Fruit fly (Drosophila melanogaster) whole organism, embryonic: ENCODE results near the gene CG33124.

Experiments
- Antp ChIP-seq: fragments of 200-800 bp; sonication (Bioruptor generic); optimal IDR thresholded peaks from 3 replicates; lab custom pipeline; 2016; ENCODE audit warnings: missing biosample characterization, missing genetic modification characterization
- Atf-2 ChIP-seq: fragments of 200-800 bp; sonication (Bioruptor generic); optimal IDR thresholded peaks from 2 replicates; lab custom pipeline; 2016; ENCODE audit warnings: missing biosample characterization, missing genetic modification characterization
- BEAF-32 ChIP-seq: fragments of 200-800 bp; sonication (Bioruptor generic); optimal IDR thresholded peaks from 3 replicates; lab custom pipeline; 2017; ENCODE audit warnings: missing biosample characterization, missing genetic modification characterization, mild to moderate bottlenecking, moderate library complexity, missing genetic modification reagents
- CG10267 ChIP-seq: fragments of 200-800 bp; sonication (Bioruptor generic); optimal IDR thresholded peaks from 2 replicates; lab custom pipeline; 2018; ENCODE audit warnings: missing biosample characterization, mild to moderate bottlenecking, missing genetic modification characterization, moderate library complexity
- CG11398 ChIP-seq: fragments of 200-800 bp; sonication (Bioruptor generic); optimal IDR thresholded peaks from 2 replicates; lab custom pipeline; 2016; ENCODE audit warnings: missing biosample characterization, missing genetic modification characterization
- CG11504 ChIP-seq: fragments of 200-800 bp; sonication (Bioruptor generic); optimal IDR thresholded peaks from 3 replicates; lab custom pipeline; 2019; ENCODE audit warnings: missing biosample characterization, mild to moderate bottlenecking, missing genetic modification characterization, moderate library complexity
- CG16779 ChIP-seq: fragments of 200-800 bp; sonication (Bioruptor generic); IDR thresholded peaks from 2 replicates; pipeline ENCODE4 v1.3.6; 2022; ENCODE audit warnings: missing biosample characterization, missing genetic modification characterization
- CG1792 ChIP-seq: fragments of 200-800 bp; sonication (Bioruptor generic); optimal IDR thresholded peaks from 2 replicates; lab custom pipeline; 2016; ENCODE audit warnings: missing biosample characterization, missing genetic modification characterization
- CG30020 ChIP-seq: fragments of 200-800 bp; optimal IDR thresholded peaks from 2 replicates; lab custom pipeline; 2019; ENCODE audit warnings: missing biosample characterization, mild to moderate bottlenecking, missing genetic modification characterization, moderate library complexity
- CG31224 ChIP-seq: fragments of 200-800 bp; sonication (Bioruptor generic); IDR thresholded peaks from 2 replicates; pipeline ENCODE4 v1.3.6; 2022; ENCODE audit warnings: missing biosample characterization, missing genetic modification characterization
- CG31441 ChIP-seq: fragments of 200-800 bp; sonication (Bioruptor generic); IDR thresholded peaks from 2 replicates; pipeline ENCODE4 v1.3.6; 2022; ENCODE audit warnings: missing biosample characterization, missing genetic modification characterization
- CG4424 ChIP-seq: fragments of 200-800 bp; sonication (Bioruptor generic); optimal IDR thresholded peaks from 3 replicates; lab custom pipeline; 2016; ENCODE audit warnings: missing biosample characterization, missing genetic modification characterization
- CG4730 ChIP-seq: fragments of 200-800 bp; sonication (Bioruptor generic); IDR thresholded peaks from 2 replicates; pipeline ENCODE4 v1.3.6; 2022; ENCODE audit warnings: missing biosample characterization, missing genetic modification characterization
- CG6272 ChIP-seq: fragments of 200-800 bp; sonication (Bioruptor generic); IDR thresholded peaks from 2 replicates; pipeline ENCODE4 v1.3.6; 2022; ENCODE audit warnings: missing biosample characterization, missing genetic modification characterization
- CG9876 ChIP-seq: fragments of 200-800 bp; sonication (Bioruptor generic); optimal IDR thresholded peaks from 2 replicates; lab custom pipeline; 2016; ENCODE audit warnings: missing biosample characterization, missing genetic modification characterization
- CTCF ChIP-seq: fragments of 200-800 bp; sonication (Bioruptor generic); optimal IDR thresholded peaks from 2 replicates; lab custom pipeline; 2017; ENCODE audit warnings: missing biosample characterization, mild to moderate bottlenecking, missing genetic modification characterization, moderate library complexity
- CoRest ChIP-seq: fragments of 200-800 bp; sonication (Bioruptor generic); optimal IDR thresholded peaks from 3 replicates; lab custom pipeline; 2018; ENCODE audit warnings: missing biosample characterization, mild to moderate bottlenecking, missing genetic modification characterization, moderate library complexity
- Dfd ChIP-seq, 2 experiments: fragments of >200 bp; optimal IDR thresholded peaks; 2 replicates each; lab custom pipeline; 2017; ENCODE audit warnings: missing biosample characterization in 2 of 2, missing genetic modification characterization in 2 of 2
- Ets97D ChIP-seq: fragments of 200-800 bp; sonication (Bioruptor generic); optimal IDR thresholded peaks from 3 replicates; lab custom pipeline; 2016; ENCODE audit warnings: missing biosample characterization, missing genetic modification characterization
- Gsc ChIP-seq: fragments of 200-800 bp; sonication (Bioruptor generic); IDR thresholded peaks from 2 replicates; pipeline ENCODE4 v1.3.6; 2022; ENCODE audit warnings: missing biosample characterization, missing genetic modification characterization
- HLH3B ChIP-seq: fragments of 200-800 bp; sonication (Bioruptor generic); IDR thresholded peaks from 2 replicates; pipeline ENCODE4 v1.3.6; 2022; ENCODE audit warnings: missing biosample characterization, missing genetic modification characterization
- Hand ChIP-seq: fragments of 200-800 bp; sonication (Bioruptor generic); optimal IDR thresholded peaks from 2 replicates; lab custom pipeline; 2017; ENCODE audit warnings: mild to moderate bottlenecking, missing biosample characterization, missing genetic modification reagents, missing genetic modification characterization
- Hey ChIP-seq: fragments of 200-800 bp; sonication (Bioruptor generic); optimal IDR thresholded peaks from 3 replicates; lab custom pipeline; 2018; ENCODE audit warnings: missing biosample characterization, mild to moderate bottlenecking, missing genetic modification characterization
- Hr51 ChIP-seq, 2 experiments: fragments of 200-800 bp; sonication (Bioruptor generic); optimal IDR thresholded peaks; 2 replicates in 1 of 2; 3 replicates in 1 of 2; lab custom pipeline; 2016 to 2018; ENCODE audit warnings: missing biosample characterization in 2 of 2, missing genetic modification characterization in 2 of 2, mild to moderate bottlenecking in 1 of 2, moderate library complexity in 1 of 2
- Hr78 ChIP-seq, 2 experiments: fragments of 200-800 bp in 1 of 2; fragments of >200 bp in 1 of 2; sonication (Bioruptor generic) in 1 of 2; optimal IDR thresholded peaks; 2 replicates each; lab custom pipeline; 2017 to 2019; ENCODE audit warnings: missing biosample characterization in 2 of 2, missing genetic modification characterization in 2 of 2, mild to moderate bottlenecking in 1 of 2, moderate library complexity in 1 of 2
- NK7.1 ChIP-seq: fragments of 200-800 bp; sonication (Bioruptor generic); optimal IDR thresholded peaks from 3 replicates; lab custom pipeline; 2016; ENCODE audit warnings: missing biosample characterization, missing genetic modification characterization
- ab ChIP-seq: fragments of 200-800 bp; sonication (Bioruptor generic); optimal IDR thresholded peaks from 2 replicates; lab custom pipeline; 2016; ENCODE audit warnings: missing biosample characterization, missing genetic modification characterization
- bab2 ChIP-seq: fragments of 200-800 bp; sonication (Bioruptor generic); optimal IDR thresholded peaks from 2 replicates; lab custom pipeline; 2016; ENCODE audit warnings: missing biosample characterization, missing genetic modification characterization
- bigmax ChIP-seq: fragments of 200-800 bp; sonication (Bioruptor generic); optimal IDR thresholded peaks from 2 replicates; lab custom pipeline; 2018; ENCODE audit warnings: missing biosample characterization, mild to moderate bottlenecking, missing genetic modification characterization
- croc ChIP-seq: fragments of 200-800 bp; sonication (Bioruptor generic); conservative IDR thresholded peaks from 3 replicates; pipeline ENCODE4 v1.3.6; 2022; ENCODE audit warnings: missing biosample characterization, missing genetic modification characterization
- disco-r ChIP-seq: fragments of 200-800 bp; sonication (Bioruptor generic); optimal IDR thresholded peaks from 2 replicates; lab custom pipeline; 2016; ENCODE audit warnings: missing biosample characterization, missing genetic modification characterization
- dm ChIP-seq: fragments of 200-800 bp; sonication (Bioruptor generic); optimal IDR thresholded peaks from 3 replicates; lab custom pipeline; 2016; ENCODE audit warnings: missing biosample characterization, missing genetic modification characterization
- dpn ChIP-seq, 2 experiments: fragments of 200-800 bp; sonication (Bioruptor generic); optimal IDR thresholded peaks; 3 replicates each; lab custom pipeline; 2016; ENCODE audit warnings: missing biosample characterization in 2 of 2, missing genetic modification characterization in 2 of 2
- fd3F ChIP-seq: fragments of 200-800 bp; sonication (Bioruptor generic); optimal IDR thresholded peaks from 2 replicates; lab custom pipeline; 2018; ENCODE audit warnings: missing biosample characterization, mild to moderate bottlenecking, missing genetic modification characterization, moderate library complexity
- fd64A ChIP-seq: fragments of 200-800 bp; sonication (Bioruptor generic); optimal IDR thresholded peaks from 3 replicates; lab custom pipeline; 2018; ENCODE audit warnings: missing biosample characterization, mild to moderate bottlenecking, missing genetic modification characterization
- fd96Cb ChIP-seq: fragments of 200-800 bp; sonication (Bioruptor generic); optimal IDR thresholded peaks from 2 replicates; lab custom pipeline; 2018; ENCODE audit warnings: missing biosample characterization, mild to moderate bottlenecking, missing genetic modification characterization, moderate library complexity
- grau ChIP-seq: fragments of 200-800 bp; optimal IDR thresholded peaks from 3 replicates; lab custom pipeline; 2019; ENCODE audit warnings: missing biosample characterization, mild to moderate bottlenecking, missing genetic modification characterization, moderate library complexity
- h ChIP-seq: fragments of >200 bp; optimal IDR thresholded peaks from 2 replicates; lab custom pipeline; 2017
- jing ChIP-seq: fragments of 200-800 bp; sonication (Bioruptor generic); optimal IDR thresholded peaks from 2 replicates; lab custom pipeline; 2018; ENCODE audit warnings: missing biosample characterization, mild to moderate bottlenecking, missing genetic modification characterization
- jumu ChIP-seq: fragments of 200-800 bp; sonication (Bioruptor generic); optimal IDR thresholded peaks from 3 replicates; lab custom pipeline; 2016; ENCODE audit warnings: missing biosample characterization, missing genetic modification characterization
- klu ChIP-seq: fragments of 200-800 bp; sonication (Bioruptor generic); IDR thresholded peaks from 2 replicates; pipeline ENCODE4 v1.3.6; 2022; ENCODE audit warnings: missing biosample characterization, missing genetic modification characterization
- lab ChIP-seq: fragments of 200-800 bp; sonication (Bioruptor generic); optimal IDR thresholded peaks from 3 replicates; lab custom pipeline; 2017; ENCODE audit warnings: missing biosample characterization, missing genetic modification characterization, mild to moderate bottlenecking, moderate library complexity, missing genetic modification reagents
- pb ChIP-seq: fragments of 200-800 bp; sonication (Bioruptor generic); optimal IDR thresholded peaks from 3 replicates; lab custom pipeline; 2016; ENCODE audit warnings: missing biosample characterization, missing genetic modification characterization
- phol ChIP-seq: fragments of 200-800 bp; sonication (Bioruptor generic); optimal IDR thresholded peaks from 3 replicates; lab custom pipeline; 2018; ENCODE audit warnings: missing biosample characterization, mild to moderate bottlenecking, missing genetic modification characterization, moderate library complexity
- pros ChIP-seq: fragments of 200-800 bp; sonication (Bioruptor generic); optimal IDR thresholded peaks from 3 replicates; lab custom pipeline; 2019; ENCODE audit warnings: missing biosample characterization, mild to moderate bottlenecking, missing genetic modification characterization, moderate library complexity
- sc ChIP-seq, 3 experiments: fragments of >200 bp in 2 of 3; fragments of 200-800 bp in 1 of 3; sonication (Bioruptor generic) in 1 of 3; optimal IDR thresholded peaks; 2 replicates in 2 of 3; 3 replicates in 1 of 3; lab custom pipeline; 2017; ENCODE audit warnings: mild to moderate bottlenecking in 1 of 3, missing biosample characterization in 1 of 3, missing genetic modification characterization in 1 of 3, missing genetic modification reagents in 1 of 3
- shn ChIP-seq: fragments of 200-800 bp; sonication (Bioruptor generic); optimal IDR thresholded peaks from 3 replicates; lab custom pipeline; 2016; ENCODE audit warnings: missing biosample characterization, missing genetic modification characterization
- slou ChIP-seq: fragments of 200-800 bp; sonication (Bioruptor generic); optimal IDR thresholded peaks from 3 replicates; lab custom pipeline; 2016; ENCODE audit warnings: missing biosample characterization, missing genetic modification characterization
- twi ChIP-seq: fragments of 200-800 bp; optimal IDR thresholded peaks from 2 replicates; lab custom pipeline; 2019; ENCODE audit warnings: missing biosample characterization, mild to moderate bottlenecking, missing genetic modification characterization, moderate library complexity
- unc-4 ChIP-seq: fragments of 200-800 bp; sonication (Bioruptor generic); IDR thresholded peaks from 2 replicates; pipeline ENCODE4 v1.3.6; 2022; ENCODE audit warnings: missing biosample characterization, missing genetic modification characterization; ENCODE audit not compliant: partially characterized antibody
- z ChIP-seq: fragments of 200-800 bp; sonication (Bioruptor generic); IDR thresholded peaks from 3 replicates; pipeline ENCODE4 v1.3.6; 2022; ENCODE audit warnings: missing biosample characterization, missing genetic modification characterization

The CG33124 gene

dm6 chr2L:2179366-2179765 is 29.5 kb downstream of the CG33124 start (continued):
- TF ChIP-seq klu (GFP tag; lab: Robert Waterston, UW) (peak; percentile 56), dm (peak; percentile 28), CG31441 (GFP tag; lab: Robert Waterston, UW) (no peak; the same call in 1 of the 2 replicates), Antp (peak; percentile 90), pb (GFP tag; lab: Kevin White, UChicago) (peak; percentile 48), unc-4 (no peak), Hr51 (GFP tag; optimal IDR thresholded peaks at IDR 0.05; lab: Kevin White, UChicago) (peak; percentile 9 to 88), phol (tag; lab: Kevin White, UChicago) (peak; percentile 83), CG31224 (peak; percentile 75), fd3F (GFP tag; lab: Kevin White, UChicago) (peak; percentile 69), CoRest (peak; percentile 84), sc (optimal IDR thresholded peaks at IDR 0.05; lab: Kevin White, UChicago) (no peak), sc (GFP tag; optimal IDR thresholded peaks at IDR 0.05; lab: Kevin White, UChicago) (peak; percentile 44), BEAF-32 (GFP tag; lab: Kevin White, UChicago) (no peak), CG10267 (tag; lab: Kevin White, UChicago) (no peak), CTCF (no peak), jumu (peak; percentile 54), CG11504 (tag; lab: Kevin White, UChicago) (peak; percentile 84), Hand (GFP tag; lab: Kevin White, UChicago) (peak; percentile 60), fd64A (GFP tag; lab: Kevin White, UChicago) (no peak), fd96Cb (tag; lab: Kevin White, UChicago) (peak; percentile 64), lab (GFP tag; lab: Kevin White, UChicago) (peak; percentile 89), croc (GFP tag; lab: Robert Waterston, UW) (peak; percentile 21; the same call in 1 of the 3 replicates), Hey (tag; lab: Kevin White, UChicago) (peak; percentile 85), HLH3B (GFP tag; lab: Robert Waterston, UW) (peak; percentile 81), CG4730 (GFP tag; lab: Robert Waterston, UW) (peak; percentile 55; the same call in 1 of the 2 replicates), Gsc (no peak), CG1792 (GFP tag; lab: Kevin White, UChicago) (peak; percentile 69), CG30020 (tag; lab: Kevin White, UChicago) (no peak), Dfd (GFP tag; optimal IDR thresholded peaks at IDR 0.05; lab: Kevin White, UChicago) (no peak), Atf-2 (peak; percentile 71), h (no peak), pros (GFP tag; lab: Kevin White, UChicago) (no peak), CG4424 (GFP tag; lab: Kevin White, UChicago) (peak; percentile 47), bab2 (peak; percentile 80), dpn (GFP tag; optimal IDR thresholded peaks at IDR 0.05; lab: Kevin White, UChicago) (peak; percentile 78 to 85), CG16779 (0 out of 2 replicates have a peak, but pooled peaks have one; percentile 28), disco-r (GFP tag; lab: Kevin White, UChicago) (peak; percentile 59), twi (tag; lab: Kevin White, UChicago) (no peak), CG9876 (GFP tag; lab: Kevin White, UChicago) (peak; percentile 27), jing (GFP tag; lab: Kevin White, UChicago) (peak; percentile 63), ab (GFP tag; lab: Kevin White, UChicago) (no peak), slou (GFP tag; lab: Kevin White, UChicago) (no peak), NK7.1 (peak; percentile 35), bigmax (GFP tag; lab: Kevin White, UChicago) (no peak), CG6272 (GFP tag; lab: Robert Waterston, UW) (peak; percentile 72), z (GFP tag; lab: Robert Waterston, UW) (no peak), CG11398 (GFP tag; lab: Kevin White, UChicago) (peak; percentile 58), Ets97D (peak; percentile 21), shn (GFP tag; lab: Kevin White, UChicago) (peak; percentile 86), Hr78 (GFP tag; optimal IDR thresholded peaks at IDR 0.05; lab: Kevin White, UChicago) (no peak), grau (tag; lab: Kevin White, UChicago) (peak; percentile 81)
